Worm (Caenorhabditis elegans): Measurements from ENCODE around the gene tmem-132.

Gene tmem-132

ce11 chrIII:2678017-2678416 lies 38.4 kb downstream of the tmem-132 start:
- TF ChIP-seq efl-1 (GFP tag; optimal IDR thresholded peaks at IDR 0.05) (no peak), nfyb-1 (GFP tag; IDR thresholded peaks at IDR 0.05) (no peak), lag-1 (GFP tag; IDR thresholded peaks at IDR 0.05) (no peak), F57A8.1 (GFP tag; optimal IDR thresholded peaks at IDR 0.05) (no peak), zfh-2 (GFP tag; conservative IDR thresholded peaks at IDR 0.05) (peak; percentile 62)

- TF ChIP-seq zim-3 (tag; optimal IDR thresholded peaks at IDR 0.05) (no peak), nhr-80 (tag; optimal IDR thresholded peaks at IDR 0.05) (peak; percentile 73), F33H1.4 (GFP tag; IDR thresholded peaks at IDR 0.05) (no peak), let-607 (tag; optimal IDR thresholded peaks at IDR 0.05) (peak in 1 of 2 experiments; percentile 25), hlh-12 (tag; optimal IDR thresholded peaks at IDR 0.05) (no peak), dox-1 (GFP tag; IDR thresholded peaks at IDR 0.05) (peak; percentile 63), ztf-6 (GFP tag; IDR thresholded peaks at IDR 0.05) (no peak), attf-5 (GFP tag; optimal IDR thresholded peaks at IDR 0.05) (peak; percentile 8), unc-62 (GFP tag; optimal IDR thresholded peaks at IDR 0.05) (no peak)
Observed at ce11 chrIII:2676097-2676496, 40.3 kb downstream of the tmem-132 start.

ce11 chrIII:2675449-2675848 lies 41.0 kb downstream of the tmem-132 start:
- TF ChIP-seq lin-26 (GFP tag; IDR thresholded peaks at IDR 0.05) = 0 out of 2 replicates have a peak, but pooled peaks have one; percentile 16
- TF ChIP-seq Y79H2A.3 (GFP tag; conservative IDR thresholded peaks at IDR 0.05) = no peak

- TF ChIP-seq repo-1 (tag; optimal IDR thresholded peaks at IDR 0.05) (no peak), F22D6.2 (tag; optimal IDR thresholded peaks at IDR 0.05) (no peak), Y67H2A.10 (GFP tag; conservative IDR thresholded peaks at IDR 0.05) (no peak), T26A5.8 (tag; optimal IDR thresholded peaks at IDR 0.05) (no peak)
Observed at ce11 chrIII:2657783-2658182, 58.6 kb downstream of the tmem-132 start, which contains the start of gene let-805. let-805 (plus strand) TSS chrIII:2658083.
